Worm (Caenorhabditis elegans): Measurements from ENCODE around the gene sri-33.
"Not testable (repeated sequence)": the region's sequence is repeated elsewhere in the genome, so short reads cannot be mapped to it uniquely, and the experiment has no call there.

ce11 chrII:3184858-3185257 lies 28.2 kb upstream of the sri-33 start, which contains the start of gene sri-78:
- TF ChIP-seq nhr-232 (tag; optimal IDR thresholded peaks at IDR 0.05); ceh-31 (tag; optimal IDR thresholded peaks at IDR 0.05); pqm-1 (tag; optimal IDR thresholded peaks at IDR 0.05); pha-4 (tag; optimal IDR thresholded peaks at IDR 0.05); ceh-45 (GFP tag; IDR thresholded peaks at IDR 0.05); ama-1 (optimal IDR thresholded peaks at IDR 0.05); nhr-11 (tag; optimal IDR thresholded peaks at IDR 0.05): not testable (repeated sequence)
